Worm (Caenorhabditis elegans): ENCODE data around the gene alkb-8.

DNA sequence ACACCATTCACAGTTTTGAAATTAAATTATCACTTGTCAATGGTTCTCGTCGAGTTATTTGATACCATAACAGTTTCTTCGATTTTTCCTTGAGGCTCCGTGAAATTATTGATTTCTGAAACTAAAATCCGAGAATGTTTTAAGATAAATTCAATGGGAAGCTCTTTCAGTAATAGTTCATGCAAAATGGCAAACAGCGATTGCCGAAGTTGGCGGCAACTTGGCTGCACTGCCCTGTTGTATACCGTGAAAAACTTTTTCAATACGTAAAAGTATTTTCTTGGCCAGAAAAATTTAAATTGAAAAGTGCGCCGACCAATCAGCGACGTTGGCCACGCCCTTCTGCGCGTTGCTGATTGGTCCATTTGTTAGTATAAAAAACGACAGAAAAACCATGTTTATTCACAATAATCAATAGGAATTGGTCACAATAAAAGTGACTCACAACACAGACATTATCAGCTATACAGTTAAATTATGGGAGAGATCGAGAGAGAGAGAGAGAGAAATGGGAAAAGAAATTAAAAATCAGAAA, 26.2 kb upstream of the alkb-8 start:
- TF ChIP-seq unc-130 (GFP tag; optimal IDR thresholded peaks at IDR 0.05) (no peak), nhr-80 (tag; optimal IDR thresholded peaks at IDR 0.05) (no peak), C06A6.2 (GFP tag; conservative IDR thresholded peaks at IDR 0.05) (no peak), B0336.3 (GFP tag; IDR thresholded peaks at IDR 0.05) (no peak), tlf-1 (GFP tag; optimal IDR thresholded peaks at IDR 0.05) (no peak), B0035.1 (tag; optimal IDR thresholded peaks at IDR 0.05) (no peak)

All from whole organism, young adult.